Fruit fly (Drosophila melanogaster) whole organism, adult: ENCODE measurements around the gene CG16727.

Experiments used
- CG11617 ChIP-seq: fragments of 200-800 bp; sonication (Bioruptor generic); optimal IDR thresholded peaks from 2 replicates; lab custom pipeline; 2017; ENCODE audit warnings: mild to moderate bottlenecking, missing biosample characterization, missing genetic modification reagents, missing genetic modification characterization
- CG12768 ChIP-seq: fragments of 200-800 bp; sonication (Bioruptor generic); optimal IDR thresholded peaks from 2 replicates; lab custom pipeline; 2017; ENCODE audit warnings: missing biosample characterization, missing genetic modification characterization, mild to moderate bottlenecking, moderate library complexity, missing genetic modification reagents
- CG14711 ChIP-seq: fragments of 200-800 bp; sonication (Bioruptor generic); optimal IDR thresholded peaks from 2 replicates; lab custom pipeline; 2018; ENCODE audit warnings: missing biosample characterization, mild to moderate bottlenecking, missing genetic modification characterization, moderate library complexity
- CG1620 ChIP-seq: fragments of 200-800 bp; sonication (Bioruptor generic); optimal IDR thresholded peaks from 2 replicates; lab custom pipeline; 2016; ENCODE audit warnings: missing biosample characterization, missing genetic modification characterization
- CG33017 ChIP-seq: fragments of 200-800 bp; sonication (Bioruptor generic); optimal IDR thresholded peaks from 2 replicates; lab custom pipeline; 2018; ENCODE audit warnings: missing biosample characterization, mild to moderate bottlenecking, missing genetic modification characterization, moderate library complexity
- CG5204 ChIP-seq: fragments of 200-800 bp; sonication (Bioruptor generic); optimal IDR thresholded peaks from 2 replicates; lab custom pipeline; 2016; ENCODE audit warnings: missing biosample characterization, missing genetic modification characterization
- CG7045 ChIP-seq: fragments of 200-800 bp; sonication (Bioruptor generic); optimal IDR thresholded peaks from 2 replicates; lab custom pipeline; 2017; ENCODE audit warnings: missing biosample characterization, mild to moderate bottlenecking, missing genetic modification characterization
- CG7101 ChIP-seq: fragments of 200-800 bp; sonication (Bioruptor generic); optimal IDR thresholded peaks from 2 replicates; lab custom pipeline; 2018; ENCODE audit warnings: missing biosample characterization, mild to moderate bottlenecking, missing genetic modification characterization, moderate library complexity
- Clk ChIP-seq: fragments of 200-800 bp; sonication (Bioruptor generic); optimal IDR thresholded peaks from 2 replicates; lab custom pipeline; 2017; ENCODE audit warnings: missing biosample characterization, missing genetic modification characterization
- Crg-1 ChIP-seq: fragments of 200-800 bp; sonication (Bioruptor generic); optimal IDR thresholded peaks from 2 replicates; lab custom pipeline; 2016; ENCODE audit warnings: missing biosample characterization, missing genetic modification characterization
- Hr96 ChIP-seq: fragments of 200-800 bp; sonication (Bioruptor generic); optimal IDR thresholded peaks from 2 replicates; lab custom pipeline; 2016; ENCODE audit warnings: missing biosample characterization, missing genetic modification characterization
- Mnt ChIP-seq: fragments of 200-800 bp; sonication (Bioruptor generic); optimal IDR thresholded peaks from 2 replicates; lab custom pipeline; 2016; ENCODE audit warnings: missing biosample characterization, mild to moderate bottlenecking, missing genetic modification characterization
- bab1 ChIP-seq: fragments of 200-800 bp; sonication (Bioruptor generic); optimal IDR thresholded peaks from 3 replicates; lab custom pipeline; 2019; ENCODE audit warnings: missing biosample characterization, mild to moderate bottlenecking, missing genetic modification characterization, moderate library complexity
- cic ChIP-seq: fragments of 200-800 bp; sonication (Bioruptor generic); optimal IDR thresholded peaks from 2 replicates; lab custom pipeline; 2017; ENCODE audit warnings: missing biosample characterization, mild to moderate bottlenecking, missing genetic modification characterization, moderate library complexity
- cnc ChIP-seq, 2 experiments: fragments of >200 bp; optimal IDR thresholded peaks; 2 replicates each; lab custom pipeline; 2017
- kay ChIP-seq: fragments of 200-800 bp; sonication (Bioruptor generic); peaks from one replicate; lab custom pipeline; 2016; ENCODE audit warnings: missing biosample characterization, missing genetic modification characterization, borderline replicate concordance
- ovo ChIP-seq: fragments of 200-800 bp; sonication (Bioruptor generic); optimal IDR thresholded peaks from 2 replicates; lab custom pipeline; 2016; ENCODE audit warnings: missing biosample characterization, missing genetic modification characterization
- pad ChIP-seq: fragments of 200-800 bp; sonication (Bioruptor generic); optimal IDR thresholded peaks from 3 replicates; lab custom pipeline; 2017; ENCODE audit warnings: missing biosample characterization, missing genetic modification characterization, mild to moderate bottlenecking, moderate library complexity, missing genetic modification reagents
- tj ChIP-seq: fragments of 200-800 bp; sonication (Bioruptor generic); optimal IDR thresholded peaks from 3 replicates; lab custom pipeline; 2017; ENCODE audit warnings: missing biosample characterization, mild to moderate bottlenecking, missing genetic modification characterization, moderate library complexity
- toe ChIP-seq: fragments of 200-800 bp; sonication (Bioruptor generic); optimal IDR thresholded peaks from 2 replicates; lab custom pipeline; 2016; ENCODE audit warnings: missing biosample characterization, missing genetic modification characterization

CG16727 gene

DNA sequence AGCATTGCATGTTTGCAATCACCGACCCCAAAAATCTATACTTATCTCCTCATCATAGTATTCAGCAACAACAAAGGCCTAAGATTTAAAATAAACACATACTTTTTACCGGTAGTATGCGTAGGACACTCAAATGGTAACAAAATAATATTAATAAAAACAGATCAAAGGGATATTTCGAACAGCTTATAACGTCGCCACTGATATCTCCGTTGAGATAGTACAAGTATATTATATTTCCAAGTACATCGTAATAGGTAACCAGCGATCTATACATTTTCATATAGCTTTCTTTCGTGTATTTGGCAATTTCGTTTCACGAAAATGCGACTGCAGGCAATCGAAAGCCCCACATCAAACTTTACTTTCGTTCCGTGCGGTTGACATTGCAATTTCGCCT lies 10.2 kb upstream of the CG16727 start, which contains the start of gene CG7342:
Gene CG7342, plus strand, starts transcription at position 380 of the 400 bp plus-strand sequence.
- no peak for TF ChIP-seq toe
- TF ChIP-seq Hr96 (GFP tag; lab: Kevin White, UChicago), result no peak
- no peak for TF ChIP-seq CG7045 (GFP tag; lab: Kevin White, UChicago)
- TF ChIP-seq cnc (optimal IDR thresholded peaks at IDR 0.05; lab: Kevin White, UChicago), result no peak
- TF ChIP-seq CG33017 (tag; lab: Kevin White, UChicago), result no peak
- no peak for TF ChIP-seq CG11617 (GFP tag; lab: Kevin White, UChicago)
- no peak for TF ChIP-seq Crg-1 (GFP tag; lab: Kevin White, UChicago)
- no peak for TF ChIP-seq CG5204 (GFP tag; lab: Kevin White, UChicago)
- TF ChIP-seq ovo (GFP tag; lab: Kevin White, UChicago), result no peak
- TF ChIP-seq CG12768 (GFP tag; lab: Kevin White, UChicago), result no peak
- no peak for TF ChIP-seq pad (GFP tag; lab: Kevin White, UChicago)
- no peak for TF ChIP-seq cic (GFP tag; lab: Kevin White, UChicago)
- TF ChIP-seq CG7101, result no peak
- no peak for TF ChIP-seq CG14711 (tag; lab: Kevin White, UChicago)
- no peak for TF ChIP-seq tj
- no peak for TF ChIP-seq Clk (GFP tag; lab: Kevin White, UChicago)
- no peak for TF ChIP-seq kay (GFP tag; lab: Kevin White, UChicago)
- TF ChIP-seq bab1 (GFP tag; lab: Kevin White, UChicago), result no peak
- TF ChIP-seq Mnt (GFP tag; lab: Kevin White, UChicago), result no peak

dm6 chr3R:19606954-19607353 lies 6.2 kb upstream of the CG16727 start, which contains the start of gene CG17751:
Gene CG17751 (plus strand): TSS chr3R:19607254.
- TF ChIP-seq toe (no peak), CG14711 (tag; lab: Kevin White, UChicago) (no peak), Crg-1 (GFP tag; lab: Kevin White, UChicago) (no peak), pad (GFP tag; lab: Kevin White, UChicago) (no peak), CG11617 (GFP tag; lab: Kevin White, UChicago) (no peak)

DNA sequence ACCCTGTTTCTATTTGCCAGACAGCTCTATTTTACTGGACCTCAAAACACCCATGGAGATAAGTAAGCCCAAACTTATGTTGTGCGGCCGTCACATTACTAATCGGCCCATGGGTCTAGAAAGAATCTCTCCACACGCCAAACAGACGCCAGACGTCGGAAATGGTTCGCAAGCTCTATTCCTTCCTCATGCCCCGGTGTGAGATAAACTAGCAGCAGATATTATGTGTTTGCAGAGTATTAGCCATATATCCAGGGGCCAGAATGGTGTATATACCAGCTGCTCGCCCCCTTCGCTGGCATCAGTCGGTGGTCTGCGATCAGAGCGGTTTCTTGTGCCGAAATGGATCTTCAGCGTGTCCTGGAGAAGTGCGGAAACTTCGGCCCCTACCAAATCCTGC lies 3.3 kb upstream of the CG16727 start, which contains the start of gene CG17752:
Gene CG17752, plus strand, starts transcription at position 301 of the 400 bp plus-strand sequence.
- TF ChIP-seq CG14711 (tag; lab: Kevin White, UChicago) (no peak), CG7101 (no peak), kay (GFP tag; lab: Kevin White, UChicago) (no peak), CG5204 (GFP tag; lab: Kevin White, UChicago) (no peak), Hr96 (GFP tag; lab: Kevin White, UChicago) (no peak), tj (no peak), CG7045 (GFP tag; lab: Kevin White, UChicago) (no peak), ovo (GFP tag; lab: Kevin White, UChicago) (no peak), CG11617 (GFP tag; lab: Kevin White, UChicago) (no peak), bab1 (GFP tag; lab: Kevin White, UChicago) (no peak), Clk (GFP tag; lab: Kevin White, UChicago) (no peak), cic (GFP tag; lab: Kevin White, UChicago) (no peak)

DNA sequence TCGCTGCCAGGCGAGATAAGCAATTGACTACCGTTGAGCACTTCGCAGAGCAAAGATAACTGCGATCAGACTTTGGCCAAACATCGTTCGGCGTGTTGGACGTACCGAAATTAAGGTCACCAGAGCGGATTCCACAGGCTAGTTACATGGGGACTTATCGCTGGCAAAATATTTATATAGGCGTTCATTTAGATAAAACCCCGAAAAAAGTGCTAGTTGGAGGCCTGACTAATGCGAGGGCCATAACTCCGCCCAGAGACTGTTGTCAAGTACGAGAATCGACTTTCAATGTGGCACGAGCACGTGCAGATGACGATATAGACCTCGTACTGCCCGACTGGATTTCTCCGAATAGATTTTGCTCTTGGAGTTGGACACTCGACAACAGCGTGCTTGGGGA lies 6.7 kb downstream of the CG16727 start:
- TF ChIP-seq CG1620 (GFP tag; lab: Kevin White, UChicago) (no peak), CG14711 (tag; lab: Kevin White, UChicago) (no peak), CG33017 (tag; lab: Kevin White, UChicago) (no peak), CG12768 (GFP tag; lab: Kevin White, UChicago) (no peak)

DNA sequence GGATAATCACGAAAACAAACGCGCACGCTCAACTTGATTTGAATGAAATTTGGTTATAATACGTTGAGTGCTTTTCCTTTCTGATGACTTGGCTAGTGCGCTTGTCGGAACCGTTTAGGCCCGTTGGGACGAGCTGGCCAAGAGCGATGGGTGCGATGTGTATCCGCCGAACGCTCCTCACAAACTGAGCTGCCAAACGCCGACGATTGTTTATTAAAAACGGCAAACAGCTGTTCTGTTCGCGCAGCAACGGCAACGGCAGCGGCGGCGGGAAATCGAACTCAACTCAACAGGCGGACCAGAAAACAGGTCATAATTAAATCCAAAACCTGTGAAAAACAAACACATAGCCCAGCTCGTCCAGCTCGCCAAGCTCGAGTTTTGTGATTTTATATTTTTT lies 7.8 kb downstream of the CG16727 start:
- TF ChIP-seq bab1 (GFP tag; lab: Kevin White, UChicago), result no peak
- TF ChIP-seq ovo (GFP tag; lab: Kevin White, UChicago), result no peak
- no peak for TF ChIP-seq cnc (optimal IDR thresholded peaks at IDR 0.05; lab: Kevin White, UChicago)
- no peak for TF ChIP-seq CG1620 (GFP tag; lab: Kevin White, UChicago)
- TF ChIP-seq tj, result peak; percentile 2
- TF ChIP-seq cic (GFP tag; lab: Kevin White, UChicago), result no peak
- TF ChIP-seq CG12768 (GFP tag; lab: Kevin White, UChicago), result no peak

DNA sequence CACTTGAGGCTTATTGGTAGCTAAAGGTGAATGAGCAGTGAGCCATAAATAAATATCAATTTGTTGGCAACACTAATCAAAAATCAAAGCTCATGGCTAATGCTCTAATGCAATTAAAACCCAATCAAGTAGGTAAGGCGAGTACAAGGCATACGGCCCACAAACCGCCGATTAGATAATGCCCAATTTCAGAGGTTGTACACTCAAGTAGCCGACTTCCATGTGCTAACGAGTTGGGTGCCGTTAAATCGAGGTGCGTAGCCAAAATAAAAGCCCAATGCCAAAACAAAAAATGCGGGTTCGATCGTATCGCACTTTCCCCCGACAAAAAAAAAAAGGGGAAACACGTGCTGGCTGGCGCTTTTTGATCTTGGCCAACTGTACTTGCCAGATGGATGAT lies 8.8 kb downstream of the CG16727 start:
- TF ChIP-seq pad (GFP tag; lab: Kevin White, UChicago) (peak; percentile 0), bab1 (GFP tag; lab: Kevin White, UChicago) (no peak)

DNA sequence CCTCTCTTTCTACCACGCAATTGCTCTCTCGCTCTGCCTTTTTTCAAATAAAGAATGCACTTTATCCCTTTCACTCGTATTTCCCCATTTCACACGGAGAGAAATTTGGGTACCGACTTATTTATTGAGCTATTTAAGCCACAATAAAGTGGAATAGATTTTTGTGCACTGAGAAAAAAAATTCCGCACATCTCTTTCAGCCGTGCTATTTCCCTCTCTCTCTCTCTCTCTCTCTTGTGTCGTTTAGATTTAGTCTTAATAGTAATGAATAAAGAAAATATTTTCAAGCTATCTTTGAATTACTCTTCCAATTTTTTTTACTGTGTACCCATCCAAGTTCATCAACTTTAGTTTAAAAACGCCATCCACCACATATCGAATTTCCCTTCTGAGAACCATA lies 10.4 kb downstream of the CG16727 start:
- TF ChIP-seq CG33017 (tag; lab: Kevin White, UChicago), result peak; percentile 6
- TF ChIP-seq ovo (GFP tag; lab: Kevin White, UChicago), result no peak
- TF ChIP-seq toe, result peak; percentile 22
- TF ChIP-seq Crg-1 (GFP tag; lab: Kevin White, UChicago), result no peak
- peak; percentile 52 for TF ChIP-seq CG5204 (GFP tag; lab: Kevin White, UChicago)
- peak; percentile 4 for TF ChIP-seq CG11617 (GFP tag; lab: Kevin White, UChicago)
- TF ChIP-seq Hr96 (GFP tag; lab: Kevin White, UChicago), result peak; percentile 41
- peak; percentile 52 for TF ChIP-seq bab1 (GFP tag; lab: Kevin White, UChicago)
- TF ChIP-seq cic (GFP tag; lab: Kevin White, UChicago), result no peak
- peak; percentile 37 for TF ChIP-seq tj
- peak; percentile 33 for TF ChIP-seq CG7101
- TF ChIP-seq pad (GFP tag; lab: Kevin White, UChicago), result peak; percentile 65
- TF ChIP-seq CG7045 (GFP tag; lab: Kevin White, UChicago), result peak; percentile 31
- TF ChIP-seq kay (GFP tag; lab: Kevin White, UChicago), result no peak
- TF ChIP-seq Mnt (GFP tag; lab: Kevin White, UChicago), result no peak
- TF ChIP-seq CG14711 (tag; lab: Kevin White, UChicago), result peak; percentile 19
